Worm (Caenorhabditis elegans) whole organism, L3 larva: Measurements from ENCODE around the gene tomm-7.

Source experiments
- R02D3.7 ChIP-seq: fragments of 150-350 bp; optimal IDR thresholded peaks from 2 replicates; lab custom pipeline; 2014; ENCODE audit warnings: missing biosample characterization, missing genetic modification characterization
- elt-2 ChIP-seq: sonication (generic microtip); optimal IDR thresholded peaks from 2 replicates; lab custom pipeline; 2016; ENCODE audit warnings: missing genetic modification reagents, mild to moderate bottlenecking, missing genetic modification characterization, missing compliant biosample characterization
- jun-1 ChIP-seq: fragments of 150-350 bp; optimal IDR thresholded peaks from 2 replicates; lab custom pipeline; 2014; ENCODE audit warnings: missing biosample characterization, missing genetic modification reagents, missing genetic modification characterization
- nhr-77 ChIP-seq: fragments of 150-350 bp; optimal IDR thresholded peaks from 2 replicates; lab custom pipeline; 2014; ENCODE audit warnings: missing biosample characterization, missing genetic modification characterization
- ztf-4 ChIP-seq: fragments of 150-350 bp; optimal IDR thresholded peaks from 2 replicates; lab custom pipeline; 2014; ENCODE audit warnings: missing biosample characterization, missing genetic modification characterization

ce11 chrIII:7823285-7823684 is 36.1 kb upstream of the tomm-7 start:
- TF ChIP-seq ztf-4 (tag; lab: Kevin White, UChicago): no peak
- no peak for TF ChIP-seq jun-1 (tag; lab: Kevin White, UChicago)
- no peak for TF ChIP-seq R02D3.7 (tag; lab: Kevin White, UChicago)
- no peak for TF ChIP-seq elt-2 (tag; lab: Kevin White, UChicago)
- TF ChIP-seq nhr-77: no peak
